Worm (Caenorhabditis elegans): ENCODE results near the gene egg-2.
A peak's percentile ranks its signal among the peaks of the same experiment; 100 is the strongest.

egg-2 gene

DNA sequence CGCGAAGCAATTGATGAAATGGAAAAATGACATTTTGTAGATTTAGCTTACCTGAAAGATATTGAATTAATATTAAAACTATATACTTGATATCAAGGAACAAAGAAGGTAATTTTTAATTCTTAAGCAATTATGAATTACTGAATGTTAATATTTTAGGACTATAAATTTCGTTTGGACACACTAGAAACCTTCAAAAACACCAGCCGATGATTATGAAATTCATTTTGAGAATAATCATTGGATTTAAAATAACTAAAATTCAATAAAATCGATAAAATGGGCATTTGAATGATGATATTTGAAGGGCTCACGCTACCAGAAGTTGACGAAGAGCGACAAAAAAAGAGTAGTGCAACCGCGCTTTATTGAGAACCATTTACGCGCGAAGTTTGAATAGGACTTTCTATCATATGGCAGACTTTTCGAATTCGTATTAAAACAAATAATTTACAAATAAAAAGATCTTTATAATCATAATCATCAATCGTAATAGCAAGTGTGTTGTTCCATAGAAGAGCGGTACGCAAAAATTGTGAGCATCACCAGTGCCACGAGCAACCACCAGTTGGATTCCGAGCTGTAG is 13.5 kb upstream of the egg-2 start, which contains the start of gene ZK418.5:
Gene ZK418.5 (minus strand): TSS at position 51 of the 586 bp plus-strand sequence.
- TF ChIP-seq nhr-28 (tag; optimal IDR thresholded peaks at IDR 0.05) = peak; percentile 29
- TF ChIP-seq cey-2 (tag; optimal IDR thresholded peaks at IDR 0.05; ENCODE audit: borderline replicate concordance, insufficient read depth) = no peak
- TF ChIP-seq mep-1 (tag; optimal IDR thresholded peaks at IDR 0.05) = peak; percentile 34
- TF ChIP-seq hlh-30 (tag; optimal IDR thresholded peaks at IDR 0.05; ENCODE audit: insufficient read depth) = peak; percentile 54
- TF ChIP-seq attf-4 (tag; optimal IDR thresholded peaks at IDR 0.05) = no peak
- no peak for TF ChIP-seq ces-1 (GFP tag; optimal IDR thresholded peaks at IDR 0.05)
- peak; percentile 95 for TF ChIP-seq dpl-1 (GFP tag; optimal IDR thresholded peaks at IDR 0.05)
- TF ChIP-seq dmd-6 (GFP tag; IDR thresholded peaks at IDR 0.05) = 0 out of 2 replicates have a peak, but pooled peaks have one; percentile 9
- TF ChIP-seq daf-16 (GFP tag; optimal IDR thresholded peaks at IDR 0.05) = no peak
- peak; percentile 12 for TF ChIP-seq daf-16 (tag; optimal IDR thresholded peaks at IDR 0.05)
- TF ChIP-seq zag-1 (tag; optimal IDR thresholded peaks at IDR 0.05) = no peak
- peak; percentile 95 for TF ChIP-seq lin-38 (GFP tag; IDR thresholded peaks at IDR 0.05)
- peak in 1 of 2 experiments; percentile 92 for TF ChIP-seq unc-62 (GFP tag; optimal IDR thresholded peaks at IDR 0.05 in 1 of 2)
- no peak for TF ChIP-seq unc-62 (tag; optimal IDR thresholded peaks at IDR 0.05)
- TF ChIP-seq snpc-4 (tag; optimal IDR thresholded peaks at IDR 0.05) = no peak
- TF ChIP-seq nhr-6 (tag; optimal IDR thresholded peaks at IDR 0.05) = peak; percentile 50
- TF ChIP-seq rbr-2 (tag; optimal IDR thresholded peaks at IDR 0.05) = peak; percentile 24
- TF ChIP-seq ztf-11 (tag; optimal IDR thresholded peaks at IDR 0.05) = no peak
- peak; percentile 25 for TF ChIP-seq T20F7.1 (GFP tag; optimal IDR thresholded peaks at IDR 0.05)

DNA sequence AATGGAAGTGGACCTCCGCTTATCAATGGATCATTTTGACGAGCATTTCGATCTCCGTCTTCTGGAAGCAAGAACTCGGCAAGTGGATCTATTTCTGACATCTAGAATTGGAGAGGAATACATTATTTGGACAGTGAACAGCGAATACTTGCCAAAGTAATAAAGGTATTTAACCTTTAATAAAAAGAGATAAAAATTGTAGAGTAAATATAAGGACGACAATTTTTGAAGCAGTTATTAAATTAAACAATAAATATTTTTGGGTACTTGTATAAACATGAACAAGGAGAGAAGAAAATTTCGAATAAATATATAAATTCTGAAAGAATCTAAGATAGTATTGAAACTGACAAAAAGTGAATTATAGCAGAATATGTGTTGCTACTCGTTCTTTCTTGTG is 12.1 kb upstream of the egg-2 start, which contains the start of gene lin-37:
Gene lin-37 (minus strand): TSS at position 101 of the 400 bp plus-strand sequence.
- TF ChIP-seq hif-1 (tag; optimal IDR thresholded peaks at IDR 0.05) = no peak
- TF ChIP-seq R02D3.7 (tag; optimal IDR thresholded peaks at IDR 0.05) = no peak
- peak; percentile 44; the same call in 1 of the 2 replicates for TF ChIP-seq lin-38 (GFP tag; IDR thresholded peaks at IDR 0.05)

DNA sequence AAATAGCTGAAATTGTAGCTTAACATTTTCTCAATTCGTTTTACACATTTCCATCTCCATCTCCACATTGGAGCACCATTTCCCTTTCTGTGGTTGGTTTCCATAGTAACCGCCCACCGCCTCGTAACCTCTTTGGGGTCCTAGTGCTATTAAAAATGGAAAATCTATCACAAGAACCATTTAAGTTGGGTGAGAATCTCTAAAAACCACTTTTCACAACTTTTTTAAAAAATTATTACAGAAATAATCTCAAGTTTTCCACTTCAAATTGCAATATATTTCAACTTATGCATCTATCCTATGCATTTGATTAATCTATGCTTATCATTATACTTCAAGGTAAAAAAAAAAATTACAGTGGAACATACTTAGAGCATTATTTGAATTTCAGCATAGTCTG is 9.6 kb upstream of the egg-2 start, which contains the start of gene tmem-17:
Gene tmem-17 (plus strand): TSS at position 301 of the 400 bp plus-strand sequence.
- TF ChIP-seq daf-12 (tag; optimal IDR thresholded peaks at IDR 0.05) (no peak), F44E2.7 (GFP tag; IDR thresholded peaks at IDR 0.05) (no peak), dmd-9 (GFP tag; IDR thresholded peaks at IDR 0.05) (no peak), aly-2 (tag; optimal IDR thresholded peaks at IDR 0.05) (no peak), zfp-2 (tag; optimal IDR thresholded peaks at IDR 0.05) (no peak), vab-7 (GFP tag; IDR thresholded peaks at IDR 0.05) (no peak), hmg-1.1 (GFP tag; IDR thresholded peaks at IDR 0.05) (no peak), ama-1 (optimal IDR thresholded peaks at IDR 0.05) (no peak), nhr-42 (GFP tag; IDR thresholded peaks at IDR 0.05) (no peak)

DNA sequence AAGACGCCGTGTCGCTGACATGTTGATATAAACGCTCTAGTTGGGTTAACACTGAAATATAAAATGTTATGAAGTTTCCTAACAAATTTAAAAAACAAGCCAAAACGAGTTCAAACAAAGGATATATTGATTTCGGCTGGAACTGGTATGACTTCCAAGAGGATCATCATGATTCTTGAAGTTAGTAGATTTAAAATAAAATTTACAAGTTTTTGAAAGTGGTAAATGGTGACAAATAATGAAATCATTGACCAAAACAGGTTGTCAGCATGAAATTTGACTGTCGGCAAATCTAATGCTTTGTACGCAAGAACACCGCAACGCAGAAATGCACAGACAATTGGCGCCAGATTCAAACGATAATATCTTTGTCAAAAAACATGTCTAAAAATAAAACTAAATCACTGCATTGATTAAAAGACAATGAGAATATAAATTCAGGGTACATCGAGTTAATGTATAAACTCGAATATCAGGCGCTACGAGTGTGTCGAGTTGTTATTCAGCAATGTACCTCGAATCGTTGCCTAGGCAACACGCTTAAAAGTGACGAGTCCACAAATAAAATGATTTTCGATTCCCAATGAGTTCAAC is 8.2 kb upstream of the egg-2 start, which contains the start of the genes ubc-18 and R01H2.8:
Gene ubc-18 (minus strand): TSS at position 51 of the 594 bp plus-strand sequence.
Gene R01H2.8 (plus strand): TSS at position 544 of the 594 bp plus-strand sequence.
- TF ChIP-seq daf-16 (GFP tag; optimal IDR thresholded peaks at IDR 0.05) (no peak), daf-16 (tag; optimal IDR thresholded peaks at IDR 0.05) (peak; percentile 48), lin-38 (GFP tag; IDR thresholded peaks at IDR 0.05) (peak; percentile 53), hlh-30 (tag; optimal IDR thresholded peaks at IDR 0.05; ENCODE audit: insufficient read depth) (peak; percentile 16), daf-12 (tag; optimal IDR thresholded peaks at IDR 0.05) (no peak), mdl-1 (tag; optimal IDR thresholded peaks at IDR 0.05) (no peak), nhr-48 (tag; optimal IDR thresholded peaks at IDR 0.05) (no peak), zfp-2 (tag; optimal IDR thresholded peaks at IDR 0.05) (no peak), nhr-76 (tag; optimal IDR thresholded peaks at IDR 0.05) (no peak), ama-1 (optimal IDR thresholded peaks at IDR 0.05) (no peak), ctbp-1 (GFP tag; IDR thresholded peaks at IDR 0.05) (no peak), gei-8 (GFP tag; optimal IDR thresholded peaks at IDR 0.05) (no peak), arid-1 (GFP tag; conservative IDR thresholded peaks at IDR 0.05) (no peak), dpl-1 (GFP tag; optimal IDR thresholded peaks at IDR 0.05) (peak; percentile 91), R02D3.7 (tag; optimal IDR thresholded peaks at IDR 0.05) (no peak), lin-29 (GFP tag; IDR thresholded peaks at IDR 0.05) (no peak), lsy-2 (tag; optimal IDR thresholded peaks at IDR 0.05) (peak in 1 of 2 experiments; percentile 63), mep-1 (tag; optimal IDR thresholded peaks at IDR 0.05) (peak; percentile 5), mes-2 (tag; optimal IDR thresholded peaks at IDR 0.05; ENCODE audit: poor library complexity, severe bottlenecking) (peak; percentile 62), T20F7.1 (GFP tag; optimal IDR thresholded peaks at IDR 0.05) (peak; percentile 20), unc-62 (GFP tag; optimal IDR thresholded peaks at IDR 0.05 in 1 of 2) (no peak), unc-62 (tag; optimal IDR thresholded peaks at IDR 0.05) (no peak), T26A8.4 (GFP tag; IDR thresholded peaks at IDR 0.05) (no peak), ceh-28 (tag; optimal IDR thresholded peaks at IDR 0.05) (no peak)

All from whole organism, L4 larva.